Fruit fly (Drosophila melanogaster) whole organism, adult: Measurements from ENCODE around the gene CG5846.

Source experiments
- CG12768 ChIP-seq: fragments of 200-800 bp; sonication (Bioruptor generic); optimal IDR thresholded peaks from 2 replicates; lab custom pipeline; 2017; ENCODE audit warnings: missing biosample characterization, missing genetic modification characterization, mild to moderate bottlenecking, moderate library complexity, missing genetic modification reagents
- Clk ChIP-seq: fragments of 200-800 bp; sonication (Bioruptor generic); optimal IDR thresholded peaks from 2 replicates; lab custom pipeline; 2017; ENCODE audit warnings: missing biosample characterization, missing genetic modification characterization
- Crg-1 ChIP-seq: fragments of 200-800 bp; sonication (Bioruptor generic); optimal IDR thresholded peaks from 2 replicates; lab custom pipeline; 2016; ENCODE audit warnings: missing biosample characterization, missing genetic modification characterization
- bab1 ChIP-seq: fragments of 200-800 bp; sonication (Bioruptor generic); optimal IDR thresholded peaks from 3 replicates; lab custom pipeline; 2019; ENCODE audit warnings: missing biosample characterization, mild to moderate bottlenecking, missing genetic modification characterization, moderate library complexity
- cic ChIP-seq: fragments of 200-800 bp; sonication (Bioruptor generic); optimal IDR thresholded peaks from 2 replicates; lab custom pipeline; 2017; ENCODE audit warnings: missing biosample characterization, mild to moderate bottlenecking, missing genetic modification characterization, moderate library complexity
- cnc ChIP-seq, 2 experiments: fragments of >200 bp; optimal IDR thresholded peaks; 2 replicates each; lab custom pipeline; 2017
- kay ChIP-seq: fragments of 200-800 bp; sonication (Bioruptor generic); peaks from one replicate; lab custom pipeline; 2016; ENCODE audit warnings: missing biosample characterization, missing genetic modification characterization, borderline replicate concordance
- pad ChIP-seq: fragments of 200-800 bp; sonication (Bioruptor generic); optimal IDR thresholded peaks from 3 replicates; lab custom pipeline; 2017; ENCODE audit warnings: missing biosample characterization, missing genetic modification characterization, mild to moderate bottlenecking, moderate library complexity, missing genetic modification reagents
- tj ChIP-seq: fragments of 200-800 bp; sonication (Bioruptor generic); optimal IDR thresholded peaks from 3 replicates; lab custom pipeline; 2017; ENCODE audit warnings: missing biosample characterization, mild to moderate bottlenecking, missing genetic modification characterization, moderate library complexity
- toe ChIP-seq: fragments of 200-800 bp; sonication (Bioruptor generic); optimal IDR thresholded peaks from 2 replicates; lab custom pipeline; 2016; ENCODE audit warnings: missing biosample characterization, missing genetic modification characterization

- peak; percentile 85 for TF ChIP-seq bab1
- peak; percentile 24 for TF ChIP-seq cic (GFP tag; lab: Kevin White, UChicago)
- no peak for TF ChIP-seq cnc (optimal IDR thresholded peaks at IDR 0.05; lab: Kevin White, UChicago)
- no peak for TF ChIP-seq Clk (GFP tag; lab: Kevin White, UChicago)
- TF ChIP-seq kay (GFP tag; lab: Kevin White, UChicago): peak; percentile 88
- peak; percentile 56 for TF ChIP-seq tj (GFP tag; lab: Kevin White, UChicago)
- no peak for TF ChIP-seq Crg-1
- TF ChIP-seq CG12768: peak; percentile 82
- peak; percentile 67 for TF ChIP-seq toe (GFP tag; lab: Kevin White, UChicago)
- peak; percentile 25 for TF ChIP-seq pad (GFP tag; lab: Kevin White, UChicago)
These were observed 35.6 kb downstream of the CG5846 start, which contains the start of gene CG4592 for dm6 chr2L:9921401-9921800.
